Fruit fly (Drosophila melanogaster) whole organism, prepupa: ENCODE results near the gene CG14106.

ENCODE experiments used
- CG31627 ChIP-seq: fragments of 200-800 bp; sonication (Bioruptor generic); optimal IDR thresholded peaks from 3 replicates; lab custom pipeline; 2016; ENCODE audit warnings: missing biosample characterization, missing genetic modification characterization
- Eip93F ChIP-seq: fragments of 200-800 bp; sonication (Bioruptor generic); optimal IDR thresholded peaks from 2 replicates; lab custom pipeline; 2016; ENCODE audit warnings: missing biosample characterization, mild to moderate bottlenecking, missing genetic modification characterization

- no peak for TF ChIP-seq CG31627 (GFP tag; lab: Kevin White, UChicago)
- no peak for TF ChIP-seq Eip93F (GFP tag; lab: Kevin White, UChicago)
These were observed 37.9 kb downstream of the CG14106 start, which contains the start of gene CG10171 for dm6 chr3L:13387608-13388007.
